Fruit fly (Drosophila melanogaster) whole organism, embryonic: Measurements from ENCODE around the gene Plap.

ENCODE experiments used
- Asciz ChIP-seq: fragments of 200-800 bp; sonication (Bioruptor generic); optimal IDR thresholded peaks from 2 replicates; lab custom pipeline; 2017; ENCODE audit warnings: missing biosample characterization, mild to moderate bottlenecking, missing genetic modification characterization, missing genetic modification reagents
- BtbVII ChIP-seq: fragments of 200-800 bp; sonication (Bioruptor generic); optimal IDR thresholded peaks from 3 replicates; lab custom pipeline; 2017; ENCODE audit warnings: missing biosample characterization, mild to moderate bottlenecking, missing genetic modification characterization
- CG1233 ChIP-seq: fragments of 200-800 bp; sonication (Bioruptor generic); optimal IDR thresholded peaks from 4 replicates; lab custom pipeline; 2018; ENCODE audit warnings: missing biosample characterization, mild to moderate bottlenecking, missing genetic modification characterization
- CG18764 ChIP-seq: fragments of 200-800 bp; sonication (Bioruptor generic); optimal IDR thresholded peaks from 3 replicates; lab custom pipeline; 2016; ENCODE audit warnings: missing biosample characterization, missing genetic modification characterization
- CG32532 ChIP-seq: fragments of 200-800 bp; sonication (Bioruptor generic); IDR thresholded peaks from 2 replicates; pipeline ENCODE4 v1.3.6; 2022; ENCODE audit warnings: missing biosample characterization, missing genetic modification characterization
- CG34376 ChIP-seq: fragments of 200-800 bp; sonication (Bioruptor generic); optimal IDR thresholded peaks from 2 replicates; lab custom pipeline; 2018; ENCODE audit warnings: missing biosample characterization, mild to moderate bottlenecking, missing genetic modification characterization
- CG43689 ChIP-seq: fragments of 200-800 bp; sonication (Bioruptor generic); IDR thresholded peaks from 2 replicates; pipeline ENCODE4 v1.3.6; 2022; ENCODE audit warnings: missing biosample characterization, missing genetic modification characterization
- CG5245 ChIP-seq: fragments of 200-800 bp; sonication (Bioruptor generic); optimal IDR thresholded peaks from 3 replicates; lab custom pipeline; 2016; ENCODE audit warnings: missing biosample characterization, missing genetic modification characterization
- CG5953 ChIP-seq: fragments of 200-800 bp; sonication (Bioruptor generic); IDR thresholded peaks from 2 replicates; pipeline ENCODE4 v1.3.6; 2022; ENCODE audit warnings: missing biosample characterization, missing genetic modification characterization
- Dbx ChIP-seq: fragments of 200-800 bp; sonication (Bioruptor generic); IDR thresholded peaks from 3 replicates; pipeline ENCODE4 v1.3.6; 2022; ENCODE audit warnings: missing biosample characterization, missing genetic modification characterization
- Deaf1 ChIP-seq: fragments of 200-800 bp; optimal IDR thresholded peaks from 3 replicates; lab custom pipeline; 2019; ENCODE audit warnings: missing biosample characterization, mild to moderate bottlenecking, missing genetic modification characterization, moderate library complexity
- Ets65A ChIP-seq: fragments of 200-800 bp; sonication (Bioruptor generic); peaks from one replicate; lab custom pipeline; 2016; ENCODE audit warnings: missing biosample characterization, missing genetic modification characterization
- Fer1 ChIP-seq: fragments of 200-800 bp; sonication (Bioruptor generic); optimal IDR thresholded peaks from 2 replicates; lab custom pipeline; 2017; ENCODE audit warnings: missing biosample characterization, mild to moderate bottlenecking, missing genetic modification characterization
- GATAe ChIP-seq: fragments of 200-800 bp; sonication (Bioruptor generic); conservative IDR thresholded peaks from 2 replicates; pipeline ENCODE4 v1.3.6; 2022; ENCODE audit warnings: missing biosample characterization, missing genetic modification characterization
- Hr39 ChIP-seq: fragments of >200 bp; optimal IDR thresholded peaks from 2 replicates; lab custom pipeline; 2017
- Jarid2 ChIP-seq: fragments of 200-800 bp; sonication (Bioruptor generic); optimal IDR thresholded peaks from 3 replicates; lab custom pipeline; 2017; ENCODE audit warnings: mild to moderate bottlenecking, missing biosample characterization, missing genetic modification reagents, missing genetic modification characterization
- Lpt ChIP-seq: fragments of >200 bp; optimal IDR thresholded peaks from 2 replicates; lab custom pipeline; 2018; ENCODE audit warnings: missing biosample characterization, missing genetic modification characterization
- Med ChIP-seq: fragments of 200-800 bp; sonication (Bioruptor generic); peaks from one replicate; lab custom pipeline; 2016; ENCODE audit warnings: missing biosample characterization, missing genetic modification characterization, mild to moderate bottlenecking, inconsistent platforms, moderate library complexity
- Nf-YA ChIP-seq: fragments of 200-800 bp; sonication (Bioruptor generic); IDR thresholded peaks from 2 replicates; pipeline ENCODE4 v1.3.6; 2022; ENCODE audit warnings: missing biosample characterization, missing genetic modification characterization
- PHDP ChIP-seq: fragments of 200-800 bp; sonication (Bioruptor generic); optimal IDR thresholded peaks from 3 replicates; lab custom pipeline; 2018; ENCODE audit warnings: missing biosample characterization, mild to moderate bottlenecking, missing genetic modification characterization, moderate library complexity
- Poxn ChIP-seq: fragments of 200-800 bp; sonication (Bioruptor generic); IDR thresholded peaks from 2 replicates; pipeline ENCODE4 v1.3.6; 2022; ENCODE audit warnings: missing biosample characterization, missing genetic modification characterization
- Ravus ChIP-seq: fragments of 200-800 bp; sonication (Bioruptor generic); IDR thresholded peaks from 2 replicates; pipeline ENCODE4 v1.3.6; 2022; ENCODE audit warnings: missing biosample characterization, missing genetic modification characterization
- Vsx1 ChIP-seq: fragments of 200-800 bp; sonication (Bioruptor generic); optimal IDR thresholded peaks from 2 replicates; lab custom pipeline; 2017; ENCODE audit warnings: missing biosample characterization, mild to moderate bottlenecking, missing genetic modification characterization, missing genetic modification reagents
- ase ChIP-seq: fragments of 200-800 bp; sonication (Bioruptor generic); IDR thresholded peaks from 3 replicates; pipeline ENCODE4 v1.3.6; 2022; ENCODE audit warnings: missing biosample characterization, missing genetic modification characterization
- bab2 ChIP-seq: fragments of 200-800 bp; sonication (Bioruptor generic); optimal IDR thresholded peaks from 2 replicates; lab custom pipeline; 2016; ENCODE audit warnings: missing biosample characterization, missing genetic modification characterization
- bbx ChIP-seq: fragments of 200-800 bp; sonication (Bioruptor generic); IDR thresholded peaks from 2 replicates; pipeline ENCODE4 v1.3.6; 2022; ENCODE audit warnings: missing biosample characterization, missing genetic modification characterization; ENCODE audit not compliant: partially characterized antibody
- bcd ChIP-seq: fragments of 200-800 bp; sonication (Bioruptor generic); optimal IDR thresholded peaks from 2 replicates; lab custom pipeline; 2017; ENCODE audit warnings: missing biosample characterization, mild to moderate bottlenecking, missing genetic modification characterization
- bigmax ChIP-seq: fragments of 200-800 bp; sonication (Bioruptor generic); optimal IDR thresholded peaks from 2 replicates; lab custom pipeline; 2018; ENCODE audit warnings: missing biosample characterization, mild to moderate bottlenecking, missing genetic modification characterization
- exex ChIP-seq: fragments of 200-800 bp; sonication (Bioruptor generic); optimal IDR thresholded peaks from 4 replicates; lab custom pipeline; 2018; ENCODE audit warnings: missing biosample characterization, mild to moderate bottlenecking, missing genetic modification characterization, moderate library complexity
- ftz-f1 ChIP-seq: fragments of 200-800 bp; sonication (Bioruptor generic); optimal IDR thresholded peaks from 2 replicates; lab custom pipeline; 2016; ENCODE audit warnings: missing biosample characterization, missing genetic modification characterization
- hb ChIP-seq: fragments of 200-800 bp; sonication (Bioruptor generic); IDR thresholded peaks from 3 replicates; pipeline ENCODE4 v1.3.6; 2022; ENCODE audit warnings: missing biosample characterization, missing genetic modification characterization; ENCODE audit not compliant: partially characterized antibody
- her ChIP-seq: fragments of 200-800 bp; sonication (Bioruptor generic); optimal IDR thresholded peaks from 2 replicates; lab custom pipeline; 2016; ENCODE audit warnings: missing biosample characterization, missing genetic modification characterization
- lab ChIP-seq: fragments of 200-800 bp; sonication (Bioruptor generic); optimal IDR thresholded peaks from 3 replicates; lab custom pipeline; 2017; ENCODE audit warnings: missing biosample characterization, missing genetic modification characterization, mild to moderate bottlenecking, moderate library complexity, missing genetic modification reagents
- mirr ChIP-seq: fragments of 200-800 bp; sonication (Bioruptor generic); optimal IDR thresholded peaks from 3 replicates; lab custom pipeline; 2018; ENCODE audit warnings: missing biosample characterization, mild to moderate bottlenecking, missing genetic modification characterization
- mld ChIP-seq: fragments of 200-800 bp; sonication (Bioruptor generic); IDR thresholded peaks from 3 replicates; pipeline ENCODE4 v1.3.6; 2022; ENCODE audit warnings: missing biosample characterization, missing genetic modification characterization; ENCODE audit not compliant: partially characterized antibody
- onecut ChIP-seq: fragments of 200-800 bp; sonication (Bioruptor generic); IDR thresholded peaks from 2 replicates; pipeline ENCODE4 v1.3.6; 2022; ENCODE audit warnings: missing biosample characterization, missing genetic modification characterization
- pb ChIP-seq: fragments of 200-800 bp; sonication (Bioruptor generic); optimal IDR thresholded peaks from 3 replicates; lab custom pipeline; 2016; ENCODE audit warnings: missing biosample characterization, missing genetic modification characterization
- prd ChIP-seq, 3 experiments: fragments of >200 bp in 2 of 3; fragments of 200-800 bp in 1 of 3; sonication (Bioruptor generic) in 1 of 3; optimal IDR thresholded peaks in 2 of 3; IDR thresholded peaks in 1 of 3; 2 replicates in 2 of 3; 3 replicates in 1 of 3; pipeline versions ENCODE4 v1.3.6 to Lab custom; 2017 to 2022; ENCODE audit warnings: missing biosample characterization in 1 of 3, missing genetic modification characterization in 1 of 3
- ro ChIP-seq: fragments of 200-800 bp; sonication (Bioruptor generic); IDR thresholded peaks from 2 replicates; pipeline ENCODE4 v1.3.6; 2022; ENCODE audit warnings: missing biosample characterization, missing genetic modification characterization
- schlank ChIP-seq: fragments of 200-800 bp; sonication (Bioruptor generic); optimal IDR thresholded peaks from 2 replicates; lab custom pipeline; 2018; ENCODE audit warnings: missing biosample characterization, mild to moderate bottlenecking, missing genetic modification characterization
- sd ChIP-seq: fragments of 200-800 bp; sonication (Bioruptor generic); optimal IDR thresholded peaks from 3 replicates; lab custom pipeline; 2018; ENCODE audit warnings: missing biosample characterization, mild to moderate bottlenecking, missing genetic modification characterization, moderate library complexity
- sens-2 ChIP-seq: fragments of 200-800 bp; sonication (Bioruptor generic); IDR thresholded peaks from 2 replicates; pipeline ENCODE4 v1.3.6; 2022; ENCODE audit warnings: missing biosample characterization, missing genetic modification characterization
- slbo ChIP-seq: fragments of 200-800 bp; sonication (Bioruptor generic); IDR thresholded peaks from 2 replicates; pipeline ENCODE4 v1.3.6; 2022; ENCODE audit warnings: missing biosample characterization, missing genetic modification characterization
- sug ChIP-seq: fragments of 200-800 bp; optimal IDR thresholded peaks from 2 replicates; lab custom pipeline; 2019; ENCODE audit warnings: missing biosample characterization, mild to moderate bottlenecking, missing genetic modification characterization, moderate library complexity
- wdn ChIP-seq: fragments of 200-800 bp; sonication (Bioruptor generic); IDR thresholded peaks from 2 replicates; pipeline ENCODE4 v1.3.6; 2022; ENCODE audit warnings: missing biosample characterization, missing genetic modification characterization
- z ChIP-seq: fragments of 200-800 bp; sonication (Bioruptor generic); IDR thresholded peaks from 3 replicates; pipeline ENCODE4 v1.3.6; 2022; ENCODE audit warnings: missing biosample characterization, missing genetic modification characterization

Gene Plap

dm6 chr2L:1201396-1201837 lies 31.3 kb upstream of the Plap start (continued):
- TF ChIP-seq exex, result peak; percentile 97
- no peak for TF ChIP-seq onecut (GFP tag; lab: Robert Waterston, UW)
- peak; percentile 93 for TF ChIP-seq sd
- peak; percentile 67 for TF ChIP-seq BtbVII (GFP tag; lab: Kevin White, UChicago)
- no peak for TF ChIP-seq schlank (tag; lab: Kevin White, UChicago)
- 0 out of 2 replicates have a peak, but pooled peaks have one; percentile 24 for TF ChIP-seq sens-2 (GFP tag; lab: Robert Waterston, UW)
- no peak for TF ChIP-seq z (GFP tag; lab: Robert Waterston, UW)
- no peak for TF ChIP-seq Med (GFP tag; lab: Kevin White, UChicago)
- TF ChIP-seq prd (optimal IDR thresholded peaks at IDR 0.05; lab: Kevin White, UChicago), result no peak
- no peak for TF ChIP-seq prd (GFP tag; IDR thresholded peaks at IDR 0.05; lab: Robert Waterston, UW)
- no peak for TF ChIP-seq CG5953
- TF ChIP-seq CG1233 (GFP tag; lab: Kevin White, UChicago), result no peak
- TF ChIP-seq CG18764 (GFP tag; lab: Kevin White, UChicago), result no peak
- TF ChIP-seq CG34376 (GFP tag; lab: Kevin White, UChicago), result peak; percentile 58
- TF ChIP-seq Nf-YA (GFP tag; lab: Robert Waterston, UW), result no peak
- TF ChIP-seq sug, result peak; percentile 26

DNA sequence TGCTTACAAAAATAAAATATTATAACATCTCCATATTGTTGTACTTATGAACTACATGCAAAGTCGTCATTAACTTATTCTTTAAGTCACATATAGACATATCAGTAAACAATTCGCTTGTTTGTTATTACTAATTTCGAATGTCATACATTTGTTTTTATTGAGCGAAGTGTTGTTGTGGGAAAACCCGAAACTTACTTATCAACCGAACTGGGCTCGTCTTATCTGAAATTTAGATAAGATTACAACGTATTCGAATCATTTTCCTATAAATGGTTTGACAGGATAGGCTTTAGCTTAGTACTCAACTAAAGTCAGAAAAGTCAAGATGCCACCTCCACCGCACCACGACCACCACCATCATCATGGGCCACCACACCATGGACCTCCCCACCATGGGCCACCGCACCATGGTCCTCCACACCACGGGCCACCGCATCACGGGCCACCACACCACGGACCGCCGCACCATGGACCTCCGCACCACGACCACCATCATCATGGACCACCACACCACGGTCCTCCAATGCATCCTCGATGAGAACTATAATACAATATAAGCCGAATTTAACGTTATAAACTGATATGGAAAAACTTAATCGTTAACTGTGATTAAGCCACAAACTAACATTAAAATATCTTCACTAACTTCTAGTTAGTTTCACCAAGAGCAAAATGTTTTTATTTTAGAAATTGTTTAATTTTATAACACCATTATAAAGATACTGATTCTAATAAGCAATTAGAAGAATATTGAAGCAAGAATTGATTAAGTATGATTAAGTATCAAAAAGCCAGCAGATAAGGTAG lies 30.0 kb upstream of the Plap start, which contains the start of the genes CG43349 and CG5011:
TSS of gene CG43349 (plus strand) at position 294 of the 810 bp plus-strand sequence.
TSS of gene CG5011 (plus strand) at position 760 of the 810 bp plus-strand sequence.
- peak; percentile 6; the same call in 1 of the 3 replicates for TF ChIP-seq Dbx
- no peak for TF ChIP-seq Poxn
- TF ChIP-seq ro, result no peak
- peak; percentile 43; the same call in 1 of the 2 replicates for TF ChIP-seq GATAe
- TF ChIP-seq ftz-f1, result no peak
- TF ChIP-seq bab2 (GFP tag; lab: Kevin White, UChicago), result no peak
- TF ChIP-seq her, result no peak
- TF ChIP-seq CG32532 (GFP tag; lab: Robert Waterston, UW), result peak; percentile 17; the same call in 1 of the 2 replicates
- TF ChIP-seq bcd, result no peak
- no peak for TF ChIP-seq Vsx1
- TF ChIP-seq ase (GFP tag; lab: Robert Waterston, UW), result no peak
- no peak for TF ChIP-seq mld
- TF ChIP-seq mirr (GFP tag; lab: Kevin White, UChicago), result peak; percentile 26
- TF ChIP-seq hb (GFP tag; lab: Robert Waterston, UW), result no peak
- 0 out of 2 replicates have a peak, but pooled peaks have one; percentile 19 for TF ChIP-seq slbo (GFP tag; lab: Robert Waterston, UW)
- TF ChIP-seq Ravus (GFP tag; lab: Robert Waterston, UW), result no peak
- TF ChIP-seq exex, result peak; percentile 54
- peak; percentile 57 for TF ChIP-seq Med (GFP tag; lab: Kevin White, UChicago)
- TF ChIP-seq Ets65A, result peak; percentile 42
- no peak for TF ChIP-seq wdn (GFP tag; lab: Robert Waterston, UW)
- TF ChIP-seq bigmax (GFP tag; lab: Kevin White, UChicago), result no peak
- TF ChIP-seq lab (GFP tag; lab: Kevin White, UChicago), result peak; percentile 27
- no peak for TF ChIP-seq sd
- TF ChIP-seq, all 482 proteins: peak for 9

- no peak for TF ChIP-seq PHDP (tag; lab: Kevin White, UChicago)
- no peak for TF ChIP-seq Lpt (GFP tag; lab: Kevin White, UChicago)
- TF ChIP-seq onecut (GFP tag; lab: Robert Waterston, UW), result no peak
- TF ChIP-seq CG5245 (GFP tag; lab: Kevin White, UChicago), result no peak
- TF ChIP-seq Fer1 (GFP tag; lab: Kevin White, UChicago), result no peak
- TF ChIP-seq bbx (GFP tag; lab: Robert Waterston, UW), result no peak
- TF ChIP-seq sug, result peak; percentile 15
- no peak for TF ChIP-seq CG43689 (GFP tag; lab: Robert Waterston, UW)
- TF ChIP-seq Deaf1 (tag; lab: Kevin White, UChicago), result no peak
- TF ChIP-seq Hr39, result peak; percentile 35
- TF ChIP-seq Jarid2, result no peak
- TF ChIP-seq Asciz (GFP tag; lab: Kevin White, UChicago), result no peak
- no peak for TF ChIP-seq pb (GFP tag; lab: Kevin White, UChicago)
- TF ChIP-seq sens-2 (GFP tag; lab: Robert Waterston, UW), result no peak
These were observed 29.0 kb upstream of the Plap start, which contains the start of the genes CG5139 and CG43348 for dm6 chr2L:1199166-1199565. TSS of gene CG5139 (minus strand) at chr2L:1199266. TSS of gene CG43348 (plus strand) at chr2L:1199412.
